Fruit fly (Drosophila melanogaster) whole organism, embryonic: ENCODE measurements around the gene CG10353.

ENCODE experiments used
- Adf1 ChIP-seq: fragments of 200-800 bp; sonication (Bioruptor generic); IDR thresholded peaks from 2 replicates; pipeline ENCODE4 v1.3.6; 2022; ENCODE audit warnings: missing biosample characterization, missing genetic modification characterization
- Bgb ChIP-seq: fragments of 200-800 bp; sonication (Bioruptor generic); IDR thresholded peaks from 2 replicates; pipeline ENCODE4 v1.3.6; 2022; ENCODE audit warnings: missing biosample characterization, missing genetic modification characterization; ENCODE audit not compliant: partially characterized antibody
- CG10267 ChIP-seq: fragments of 200-800 bp; sonication (Bioruptor generic); optimal IDR thresholded peaks from 2 replicates; lab custom pipeline; 2018; ENCODE audit warnings: missing biosample characterization, mild to moderate bottlenecking, missing genetic modification characterization, moderate library complexity
- CG10959 ChIP-seq: fragments of 200-800 bp; sonication (Bioruptor generic); IDR thresholded peaks from 2 replicates; pipeline ENCODE4 v1.3.6; 2022; ENCODE audit warnings: missing biosample characterization, missing genetic modification characterization
- CG11696 ChIP-seq: fragments of 200-800 bp; sonication (Bioruptor generic); IDR thresholded peaks from 2 replicates; pipeline ENCODE4 v1.3.6; 2022; ENCODE audit warnings: missing biosample characterization, missing genetic modification characterization
- CG13894 ChIP-seq: fragments of 200-800 bp; sonication (Bioruptor generic); optimal IDR thresholded peaks from 3 replicates; lab custom pipeline; 2018; ENCODE audit warnings: missing biosample characterization, mild to moderate bottlenecking, missing genetic modification characterization, moderate library complexity
- CG14014 ChIP-seq: fragments of 200-800 bp; sonication (Bioruptor generic); IDR thresholded peaks from 2 replicates; pipeline ENCODE4 v1.3.6; 2022; ENCODE audit warnings: missing biosample characterization, missing genetic modification characterization
- CG15073 ChIP-seq: fragments of 200-800 bp; sonication (Bioruptor generic); optimal IDR thresholded peaks from 2 replicates; lab custom pipeline; 2016; ENCODE audit warnings: missing biosample characterization, missing genetic modification characterization
- CG15269 ChIP-seq: fragments of 200-800 bp; sonication (Bioruptor generic); optimal IDR thresholded peaks from 2 replicates; lab custom pipeline; 2018; ENCODE audit warnings: missing biosample characterization, mild to moderate bottlenecking, missing genetic modification characterization, moderate library complexity
- CG15514 ChIP-seq: fragments of 200-800 bp; sonication (Bioruptor generic); optimal IDR thresholded peaks from 3 replicates; lab custom pipeline; 2017; ENCODE audit warnings: missing biosample characterization, missing genetic modification characterization, mild to moderate bottlenecking, moderate library complexity, missing genetic modification reagents
- CG16779 ChIP-seq: fragments of 200-800 bp; sonication (Bioruptor generic); IDR thresholded peaks from 2 replicates; pipeline ENCODE4 v1.3.6; 2022; ENCODE audit warnings: missing biosample characterization, missing genetic modification characterization
- CG18599 ChIP-seq: fragments of 200-800 bp; sonication (Bioruptor generic); optimal IDR thresholded peaks from 3 replicates; lab custom pipeline; 2017; ENCODE audit warnings: missing biosample characterization, missing genetic modification characterization, mild to moderate bottlenecking, moderate library complexity, missing genetic modification reagents
- CG2202 ChIP-seq: fragments of 200-800 bp; sonication (Bioruptor generic); optimal IDR thresholded peaks from 2 replicates; lab custom pipeline; 2018; ENCODE audit warnings: missing biosample characterization, mild to moderate bottlenecking, missing genetic modification characterization
- CG2712 ChIP-seq: fragments of 200-800 bp; optimal IDR thresholded peaks from 3 replicates; lab custom pipeline; 2019; ENCODE audit warnings: missing biosample characterization, mild to moderate bottlenecking, missing genetic modification characterization, moderate library complexity
- CG2875 ChIP-seq: fragments of 200-800 bp; sonication (Bioruptor generic); optimal IDR thresholded peaks from 2 replicates; lab custom pipeline; 2017; ENCODE audit warnings: missing biosample characterization, mild to moderate bottlenecking, missing genetic modification characterization, missing genetic modification reagents
- CG31365 ChIP-seq: fragments of 200-800 bp; sonication (Bioruptor generic); optimal IDR thresholded peaks from 2 replicates; lab custom pipeline; 2018; ENCODE audit warnings: missing biosample characterization, mild to moderate bottlenecking, missing genetic modification characterization
- CG6683 ChIP-seq: fragments of 200-800 bp; sonication (Bioruptor generic); optimal IDR thresholded peaks from 2 replicates; lab custom pipeline; 2017; ENCODE audit warnings: missing biosample characterization, mild to moderate bottlenecking, missing genetic modification characterization, missing genetic modification reagents
- CG6689 ChIP-seq: fragments of 200-800 bp; sonication (Bioruptor generic); IDR thresholded peaks from 2 replicates; pipeline ENCODE4 v1.3.6; 2022; ENCODE audit warnings: missing biosample characterization, missing genetic modification characterization
- CG7963 ChIP-seq: fragments of 200-800 bp; sonication (Bioruptor generic); IDR thresholded peaks from 3 replicates; pipeline ENCODE4 v1.3.6; 2022; ENCODE audit warnings: missing biosample characterization, missing genetic modification characterization; ENCODE audit not compliant: partially characterized antibody
- CG8290 ChIP-seq, 3 experiments: fragments of 200-800 bp; sonication (Bioruptor generic); optimal IDR thresholded peaks; 2 replicates each; lab custom pipeline; 2016 to 2019; ENCODE audit warnings: missing biosample characterization in 3 of 3, missing genetic modification characterization in 3 of 3, mild to moderate bottlenecking in 2 of 3, moderate library complexity in 1 of 3
- CG8944 ChIP-seq: fragments of 200-800 bp; sonication (Bioruptor generic); optimal IDR thresholded peaks from 3 replicates; lab custom pipeline; 2016; ENCODE audit warnings: missing biosample characterization, missing genetic modification characterization
- D19B ChIP-seq: fragments of 200-800 bp; sonication (Bioruptor generic); optimal IDR thresholded peaks from 2 replicates; lab custom pipeline; 2017; ENCODE audit warnings: missing biosample characterization, mild to moderate bottlenecking, missing genetic modification characterization
- ERR ChIP-seq: fragments of 200-800 bp; sonication (Bioruptor generic); optimal IDR thresholded peaks from 2 replicates; lab custom pipeline; 2016; ENCODE audit warnings: missing biosample characterization, missing genetic modification characterization
- HHEX ChIP-seq: fragments of 200-800 bp; sonication (Bioruptor generic); optimal IDR thresholded peaks from 3 replicates; lab custom pipeline; 2017; ENCODE audit warnings: missing biosample characterization, mild to moderate bottlenecking, missing genetic modification characterization, missing genetic modification reagents
- Hey ChIP-seq: fragments of 200-800 bp; sonication (Bioruptor generic); optimal IDR thresholded peaks from 3 replicates; lab custom pipeline; 2018; ENCODE audit warnings: missing biosample characterization, mild to moderate bottlenecking, missing genetic modification characterization
- Hr3 ChIP-seq: fragments of 200-800 bp; sonication (Bioruptor generic); optimal IDR thresholded peaks from 3 replicates; lab custom pipeline; 2016; ENCODE audit warnings: missing biosample characterization, missing genetic modification characterization
- Hr78 ChIP-seq, 2 experiments: fragments of 200-800 bp in 1 of 2; fragments of >200 bp in 1 of 2; sonication (Bioruptor generic) in 1 of 2; optimal IDR thresholded peaks; 2 replicates each; lab custom pipeline; 2017 to 2019; ENCODE audit warnings: missing biosample characterization in 2 of 2, missing genetic modification characterization in 2 of 2, mild to moderate bottlenecking in 1 of 2, moderate library complexity in 1 of 2
- MBD-R2 ChIP-seq: fragments of 200-800 bp; sonication (Bioruptor generic); IDR thresholded peaks from 2 replicates; pipeline ENCODE4 v1.3.6; 2022; ENCODE audit warnings: missing biosample characterization, missing genetic modification characterization
- Poxn ChIP-seq: fragments of 200-800 bp; sonication (Bioruptor generic); IDR thresholded peaks from 2 replicates; pipeline ENCODE4 v1.3.6; 2022; ENCODE audit warnings: missing biosample characterization, missing genetic modification characterization
- Sin3A ChIP-seq: fragments of >200 bp; optimal IDR thresholded peaks from 2 replicates; lab custom pipeline; 2018
- Sox102F ChIP-seq: fragments of 200-800 bp; sonication (Bioruptor generic); optimal IDR thresholded peaks from 2 replicates; lab custom pipeline; 2018; ENCODE audit warnings: missing biosample characterization, mild to moderate bottlenecking, missing genetic modification characterization, moderate library complexity
- Sry-δ ChIP-seq: fragments of 200-800 bp; sonication (Bioruptor generic); optimal IDR thresholded peaks from 2 replicates; lab custom pipeline; 2016; ENCODE audit warnings: missing biosample characterization, missing genetic modification characterization
- Xrp1 ChIP-seq: fragments of 200-800 bp; sonication (Bioruptor generic); IDR thresholded peaks from 2 replicates; pipeline ENCODE4 v1.3.6; 2022; ENCODE audit warnings: missing biosample characterization, missing genetic modification characterization
- amos ChIP-seq: fragments of 200-800 bp; sonication (Bioruptor generic); IDR thresholded peaks from 2 replicates; pipeline ENCODE4 v1.3.6; 2022; ENCODE audit warnings: missing biosample characterization, missing genetic modification characterization; ENCODE audit not compliant: partially characterized antibody
- chif ChIP-seq, 2 experiments: fragments of 200-800 bp; sonication (Bioruptor generic); optimal IDR thresholded peaks; 3 replicates each; lab custom pipeline; 2016; ENCODE audit warnings: missing biosample characterization in 2 of 2, missing genetic modification characterization in 2 of 2
- crc ChIP-seq: fragments of 200-800 bp; sonication (Bioruptor generic); optimal IDR thresholded peaks from 2 replicates; lab custom pipeline; 2016; ENCODE audit warnings: missing biosample characterization, missing genetic modification characterization
- dpn ChIP-seq, 2 experiments: fragments of 200-800 bp; sonication (Bioruptor generic); optimal IDR thresholded peaks; 3 replicates each; lab custom pipeline; 2016; ENCODE audit warnings: missing biosample characterization in 2 of 2, missing genetic modification characterization in 2 of 2
- gfzf ChIP-seq: fragments of 200-800 bp; sonication (Bioruptor generic); optimal IDR thresholded peaks from 2 replicates; lab custom pipeline; 2016; ENCODE audit warnings: missing biosample characterization, mild to moderate bottlenecking, missing genetic modification characterization, moderate library complexity
- grn ChIP-seq: fragments of 200-800 bp; sonication (Bioruptor generic); optimal IDR thresholded peaks from 3 replicates; lab custom pipeline; 2017; ENCODE audit warnings: missing biosample characterization, missing genetic modification characterization
- gsb-n ChIP-seq: fragments of 200-800 bp; sonication (Bioruptor generic); optimal IDR thresholded peaks from 3 replicates; lab custom pipeline; 2018; ENCODE audit warnings: missing biosample characterization, mild to moderate bottlenecking, missing genetic modification characterization
- h ChIP-seq: fragments of >200 bp; optimal IDR thresholded peaks from 2 replicates; lab custom pipeline; 2017
- insv ChIP-seq, 2 experiments: fragments of 200-800 bp; sonication (Bioruptor generic); optimal IDR thresholded peaks; 3 replicates each; lab custom pipeline; 2016 to 2018; ENCODE audit warnings: missing biosample characterization in 2 of 2, missing genetic modification characterization in 2 of 2
- kah ChIP-seq: fragments of 200-800 bp; sonication (Bioruptor generic); optimal IDR thresholded peaks from 2 replicates; lab custom pipeline; 2018; ENCODE audit warnings: missing biosample characterization, mild to moderate bottlenecking, missing genetic modification characterization
- klu ChIP-seq: fragments of 200-800 bp; sonication (Bioruptor generic); IDR thresholded peaks from 2 replicates; pipeline ENCODE4 v1.3.6; 2022; ENCODE audit warnings: missing biosample characterization, missing genetic modification characterization
- lmd ChIP-seq: fragments of 200-800 bp; sonication (Bioruptor generic); IDR thresholded peaks from 2 replicates; pipeline ENCODE4 v1.3.6; 2022; ENCODE audit warnings: missing biosample characterization, missing genetic modification characterization
- mirr ChIP-seq: fragments of 200-800 bp; sonication (Bioruptor generic); optimal IDR thresholded peaks from 3 replicates; lab custom pipeline; 2018; ENCODE audit warnings: missing biosample characterization, mild to moderate bottlenecking, missing genetic modification characterization
- pan ChIP-seq, 4 experiments: fragments of >200 bp in 3 of 4; fragments of 200-800 bp in 1 of 4; sonication (Bioruptor generic) in 1 of 4; optimal IDR thresholded peaks in 3 of 4; IDR thresholded peaks in 1 of 4; 2 replicates each; pipeline versions ENCODE4 v1.3.6 to Lab custom; 2017 to 2022; ENCODE audit warnings: missing biosample characterization in 2 of 4, missing genetic modification characterization in 2 of 4, mixed read lengths in 1 of 4
- phol ChIP-seq: fragments of 200-800 bp; sonication (Bioruptor generic); optimal IDR thresholded peaks from 3 replicates; lab custom pipeline; 2018; ENCODE audit warnings: missing biosample characterization, mild to moderate bottlenecking, missing genetic modification characterization, moderate library complexity
- sens-2 ChIP-seq: fragments of 200-800 bp; sonication (Bioruptor generic); IDR thresholded peaks from 2 replicates; pipeline ENCODE4 v1.3.6; 2022; ENCODE audit warnings: missing biosample characterization, missing genetic modification characterization
- yki ChIP-seq: fragments of >200 bp; optimal IDR thresholded peaks from 3 replicates; lab custom pipeline; 2018

The CG10353 gene

DNA sequence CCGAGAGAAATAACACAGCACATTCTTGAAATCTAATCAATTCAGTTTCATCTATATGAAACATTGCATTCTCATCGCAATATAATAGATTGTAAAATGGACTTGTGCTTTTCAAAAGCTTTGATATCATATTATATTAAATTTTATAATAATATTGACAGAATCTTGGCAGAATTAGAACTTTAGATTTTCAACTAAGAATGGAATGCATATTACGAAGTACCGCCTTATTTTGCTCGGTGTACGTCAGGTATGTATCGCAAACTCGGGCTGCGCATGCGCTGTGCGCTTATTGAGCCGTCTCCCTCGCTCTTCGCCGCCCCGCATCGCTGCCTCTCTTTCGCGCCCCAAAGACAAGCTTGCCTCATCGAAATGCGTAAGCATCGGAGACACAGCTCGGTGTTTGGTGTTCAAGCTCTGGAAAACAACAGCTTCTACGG is 28.2 kb upstream of the CG10353 start (continued):
- peak; percentile 89 for TF ChIP-seq CG18599 (GFP tag; lab: Kevin White, UChicago)
- TF ChIP-seq CG10267 (tag; lab: Kevin White, UChicago): peak; percentile 87
- no peak for TF ChIP-seq pan (optimal IDR thresholded peaks at IDR 0.05; lab: Kevin White, UChicago)
- TF ChIP-seq pan (GFP tag; optimal IDR thresholded peaks at IDR 0.05 in 1 of 2, IDR thresholded peaks at IDR 0.05 in 1 of 2): peak in 1 of 2 experiments; percentile 91
- TF ChIP-seq gfzf (GFP tag; lab: Kevin White, UChicago): no peak
- peak; percentile 81 for TF ChIP-seq CG2202 (tag; lab: Kevin White, UChicago)
- TF ChIP-seq yki (lab: Kevin White, UChicago): no peak
- TF ChIP-seq lmd (GFP tag; lab: Robert Waterston, UW): peak; percentile 90
- TF ChIP-seq CG11696 (GFP tag; lab: Robert Waterston, UW): peak; percentile 54
- peak; percentile 88 for TF ChIP-seq klu (GFP tag; lab: Robert Waterston, UW)
- TF ChIP-seq Sry-δ: no peak
- TF ChIP-seq amos (GFP tag; lab: Robert Waterston, UW): no peak
- TF ChIP-seq Bgb (GFP tag; lab: Robert Waterston, UW): no peak
- peak; percentile 51 for TF ChIP-seq Poxn (GFP tag; lab: Robert Waterston, UW)
- TF ChIP-seq CG7963 (GFP tag; lab: Robert Waterston, UW): no peak
- TF ChIP-seq h (lab: Kevin White, UChicago): no peak
- TF ChIP-seq Hr78 (GFP tag; optimal IDR thresholded peaks at IDR 0.05; lab: Kevin White, UChicago): peak in 1 of 2 experiments; percentile 79
- TF ChIP-seq dpn (GFP tag; optimal IDR thresholded peaks at IDR 0.05; lab: Kevin White, UChicago): peak in 1 of 2 experiments; percentile 80
- peak; percentile 73 for TF ChIP-seq CG13894 (tag; lab: Kevin White, UChicago)
- no peak for TF ChIP-seq CG15073 (GFP tag; lab: Kevin White, UChicago)
- peak; percentile 71 for TF ChIP-seq D19B (GFP tag; lab: Kevin White, UChicago)
- peak; percentile 76 for TF ChIP-seq CG6683
- peak; percentile 48 for TF ChIP-seq mirr
- TF ChIP-seq CG6689 (GFP tag; lab: Robert Waterston, UW): peak; percentile 95
- TF ChIP-seq Adf1 (GFP tag; lab: Robert Waterston, UW): peak; percentile 44; the same call in 1 of the 2 replicates
- 0 out of 2 replicates have a peak, but pooled peaks have one; percentile 15 for TF ChIP-seq CG16779 (GFP tag; lab: Robert Waterston, UW)
- peak; percentile 48 for TF ChIP-seq CG15514 (GFP tag; lab: Kevin White, UChicago)
- TF ChIP-seq CG2875 (GFP tag; lab: Kevin White, UChicago): peak; percentile 82
- TF ChIP-seq CG8944: no peak
- TF ChIP-seq sens-2 (GFP tag; lab: Robert Waterston, UW): peak; percentile 51; the same call in 1 of the 2 replicates
- TF ChIP-seq CG10959 (GFP tag; lab: Robert Waterston, UW): peak; percentile 73
- peak; percentile 85 for TF ChIP-seq Hr3 (GFP tag; lab: Kevin White, UChicago)
- TF ChIP-seq Sox102F (GFP tag; lab: Kevin White, UChicago): peak; percentile 89
- TF ChIP-seq CG14014 (GFP tag; lab: Robert Waterston, UW): peak; percentile 86
- TF ChIP-seq kah: peak; percentile 79
- no peak for TF ChIP-seq Sin3A (lab: Kevin White, UChicago)
- TF ChIP-seq CG8290 (GFP tag; optimal IDR thresholded peaks at IDR 0.05; lab: Kevin White, UChicago): peak; percentile 64
- peak in 1 of 2 experiments; percentile 48 for TF ChIP-seq CG8290 (tag; optimal IDR thresholded peaks at IDR 0.05; lab: Kevin White, UChicago)
- peak; percentile 97 for TF ChIP-seq CG2712
- peak; percentile 35 for TF ChIP-seq Hey (tag; lab: Kevin White, UChicago)
- peak; percentile 50 for TF ChIP-seq MBD-R2
- TF ChIP-seq gsb-n (tag; lab: Kevin White, UChicago): peak; percentile 85
- peak in 1 of 2 experiments; percentile 47 for TF ChIP-seq insv (GFP tag; optimal IDR thresholded peaks at IDR 0.05; lab: Kevin White, UChicago)
- TF ChIP-seq HHEX: peak; percentile 86
- TF ChIP-seq grn: no peak
- TF ChIP-seq crc (GFP tag; lab: Kevin White, UChicago): no peak
- TF ChIP-seq phol (tag; lab: Kevin White, UChicago): peak; percentile 93
- no peak for TF ChIP-seq ERR (GFP tag; lab: Kevin White, UChicago)
- peak in 1 of 2 experiments; percentile 3 for TF ChIP-seq chif (GFP tag; optimal IDR thresholded peaks at IDR 0.05; lab: Kevin White, UChicago)
- peak; percentile 90 for TF ChIP-seq Xrp1
- TF ChIP-seq CG31365 (tag; lab: Kevin White, UChicago): peak; percentile 62
- TF ChIP-seq CG15269 (tag; lab: Kevin White, UChicago): peak; percentile 94
